Worm (Caenorhabditis elegans): Measurements from ENCODE around the gene Y73C8B.1.

- TF ChIP-seq lir-3 (tag; optimal IDR thresholded peaks at IDR 0.05; ENCODE audit: poor library complexity) = no peak
- TF ChIP-seq F16B12.6 (tag; optimal IDR thresholded peaks at IDR 0.05) = no peak
- TF ChIP-seq nhr-28 (tag; optimal IDR thresholded peaks at IDR 0.05) = no peak
Measured at ce11 chrV:3168650-3169049, 28.0 kb downstream of the Y73C8B.1 start, which contains the start of gene C36C5.15.
